Fruit fly (Drosophila melanogaster) whole organism, adult: ENCODE results near the gene Kmn2.

Source experiments
- CG11617 ChIP-seq: fragments of 200-800 bp; sonication (Bioruptor generic); optimal IDR thresholded peaks from 2 replicates; lab custom pipeline; 2017; ENCODE audit warnings: mild to moderate bottlenecking, missing biosample characterization, missing genetic modification reagents, missing genetic modification characterization
- CG12768 ChIP-seq: fragments of 200-800 bp; sonication (Bioruptor generic); optimal IDR thresholded peaks from 2 replicates; lab custom pipeline; 2017; ENCODE audit warnings: missing biosample characterization, missing genetic modification characterization, mild to moderate bottlenecking, moderate library complexity, missing genetic modification reagents
- CG14711 ChIP-seq: fragments of 200-800 bp; sonication (Bioruptor generic); optimal IDR thresholded peaks from 2 replicates; lab custom pipeline; 2018; ENCODE audit warnings: missing biosample characterization, mild to moderate bottlenecking, missing genetic modification characterization, moderate library complexity
- CG1620 ChIP-seq: fragments of 200-800 bp; sonication (Bioruptor generic); optimal IDR thresholded peaks from 2 replicates; lab custom pipeline; 2016; ENCODE audit warnings: missing biosample characterization, missing genetic modification characterization
- CG33017 ChIP-seq: fragments of 200-800 bp; sonication (Bioruptor generic); optimal IDR thresholded peaks from 2 replicates; lab custom pipeline; 2018; ENCODE audit warnings: missing biosample characterization, mild to moderate bottlenecking, missing genetic modification characterization, moderate library complexity
- CG5204 ChIP-seq: fragments of 200-800 bp; sonication (Bioruptor generic); optimal IDR thresholded peaks from 2 replicates; lab custom pipeline; 2016; ENCODE audit warnings: missing biosample characterization, missing genetic modification characterization
- CG7045 ChIP-seq: fragments of 200-800 bp; sonication (Bioruptor generic); optimal IDR thresholded peaks from 2 replicates; lab custom pipeline; 2017; ENCODE audit warnings: missing biosample characterization, mild to moderate bottlenecking, missing genetic modification characterization
- CG7101 ChIP-seq: fragments of 200-800 bp; sonication (Bioruptor generic); optimal IDR thresholded peaks from 2 replicates; lab custom pipeline; 2018; ENCODE audit warnings: missing biosample characterization, mild to moderate bottlenecking, missing genetic modification characterization, moderate library complexity
- Clk ChIP-seq: fragments of 200-800 bp; sonication (Bioruptor generic); optimal IDR thresholded peaks from 2 replicates; lab custom pipeline; 2017; ENCODE audit warnings: missing biosample characterization, missing genetic modification characterization
- Crg-1 ChIP-seq: fragments of 200-800 bp; sonication (Bioruptor generic); optimal IDR thresholded peaks from 2 replicates; lab custom pipeline; 2016; ENCODE audit warnings: missing biosample characterization, missing genetic modification characterization
- Hr96 ChIP-seq: fragments of 200-800 bp; sonication (Bioruptor generic); optimal IDR thresholded peaks from 2 replicates; lab custom pipeline; 2016; ENCODE audit warnings: missing biosample characterization, missing genetic modification characterization
- Mnt ChIP-seq: fragments of 200-800 bp; sonication (Bioruptor generic); optimal IDR thresholded peaks from 2 replicates; lab custom pipeline; 2016; ENCODE audit warnings: missing biosample characterization, mild to moderate bottlenecking, missing genetic modification characterization
- bab1 ChIP-seq: fragments of 200-800 bp; sonication (Bioruptor generic); optimal IDR thresholded peaks from 3 replicates; lab custom pipeline; 2019; ENCODE audit warnings: missing biosample characterization, mild to moderate bottlenecking, missing genetic modification characterization, moderate library complexity
- cic ChIP-seq: fragments of 200-800 bp; sonication (Bioruptor generic); optimal IDR thresholded peaks from 2 replicates; lab custom pipeline; 2017; ENCODE audit warnings: missing biosample characterization, mild to moderate bottlenecking, missing genetic modification characterization, moderate library complexity
- cnc ChIP-seq, 2 experiments: fragments of >200 bp; optimal IDR thresholded peaks; 2 replicates each; lab custom pipeline; 2017
- kay ChIP-seq: fragments of 200-800 bp; sonication (Bioruptor generic); peaks from one replicate; lab custom pipeline; 2016; ENCODE audit warnings: missing biosample characterization, missing genetic modification characterization, borderline replicate concordance
- ovo ChIP-seq: fragments of 200-800 bp; sonication (Bioruptor generic); optimal IDR thresholded peaks from 2 replicates; lab custom pipeline; 2016; ENCODE audit warnings: missing biosample characterization, missing genetic modification characterization
- pad ChIP-seq: fragments of 200-800 bp; sonication (Bioruptor generic); optimal IDR thresholded peaks from 3 replicates; lab custom pipeline; 2017; ENCODE audit warnings: missing biosample characterization, missing genetic modification characterization, mild to moderate bottlenecking, moderate library complexity, missing genetic modification reagents
- tj ChIP-seq: fragments of 200-800 bp; sonication (Bioruptor generic); optimal IDR thresholded peaks from 3 replicates; lab custom pipeline; 2017; ENCODE audit warnings: missing biosample characterization, mild to moderate bottlenecking, missing genetic modification characterization, moderate library complexity
- toe ChIP-seq: fragments of 200-800 bp; sonication (Bioruptor generic); optimal IDR thresholded peaks from 2 replicates; lab custom pipeline; 2016; ENCODE audit warnings: missing biosample characterization, missing genetic modification characterization

Kmn2 gene

dm6 chr3R:7981396-7981795 lies 19.7 kb downstream of the Kmn2 start:
- TF ChIP-seq bab1 (GFP tag; lab: Kevin White, UChicago) (peak; percentile 52), Clk (GFP tag; lab: Kevin White, UChicago) (no peak)

- no peak for TF ChIP-seq pad
- no peak for TF ChIP-seq bab1 (GFP tag; lab: Kevin White, UChicago)
- TF ChIP-seq ovo = no peak
- no peak for TF ChIP-seq CG7101 (tag; lab: Kevin White, UChicago)
- no peak for TF ChIP-seq Clk (GFP tag; lab: Kevin White, UChicago)
Observed at dm6 chr3R:7980222-7980621, 20.9 kb downstream of the Kmn2 start, which contains the start of gene Sfp84E. Gene Sfp84E (minus strand): TSS chr3R:7980322.

dm6 chr3R:7978379-7979009 lies 22.6 kb downstream of the Kmn2 start, which contains the start of the genes CD98hc and Os-C:
Gene CD98hc (minus strand): TSS chr3R:7978428.
Gene Os-C (plus strand): TSS chr3R:7978959.
- TF ChIP-seq tj (peak; percentile 95), pad (no peak), bab1 (GFP tag; lab: Kevin White, UChicago) (no peak), CG7101 (tag; lab: Kevin White, UChicago) (no peak), CG33017 (tag; lab: Kevin White, UChicago) (no peak), toe (GFP tag; lab: Kevin White, UChicago) (no peak)

- peak; percentile 55 for TF ChIP-seq CG33017 (tag; lab: Kevin White, UChicago)
- TF ChIP-seq bab1 (GFP tag; lab: Kevin White, UChicago) = peak; percentile 48
- TF ChIP-seq ovo = no peak
- peak; percentile 21 for TF ChIP-seq CG11617
- TF ChIP-seq CG12768 (GFP tag; lab: Kevin White, UChicago) = no peak
- TF ChIP-seq cnc (optimal IDR thresholded peaks at IDR 0.05; lab: Kevin White, UChicago) = no peak
- TF ChIP-seq CG14711 (tag; lab: Kevin White, UChicago) = no peak
- no peak for TF ChIP-seq CG5204
- TF ChIP-seq toe (GFP tag; lab: Kevin White, UChicago) = no peak
- TF ChIP-seq CG7045 (GFP tag; lab: Kevin White, UChicago) = peak; percentile 2
- peak; percentile 68 for TF ChIP-seq cic (GFP tag; lab: Kevin White, UChicago)
- peak; percentile 35 for TF ChIP-seq CG7101 (tag; lab: Kevin White, UChicago)
- peak; percentile 62 for TF ChIP-seq Mnt (GFP tag; lab: Kevin White, UChicago)
- TF ChIP-seq Hr96 (GFP tag; lab: Kevin White, UChicago) = no peak
- TF ChIP-seq pad = peak; percentile 6
- peak; percentile 1 for TF ChIP-seq Crg-1 (GFP tag; lab: Kevin White, UChicago)
- TF ChIP-seq tj = no peak
- no peak for TF ChIP-seq Clk (GFP tag; lab: Kevin White, UChicago)
- TF ChIP-seq CG1620 (GFP tag; lab: Kevin White, UChicago) = peak; percentile 52
- peak; percentile 84 for TF ChIP-seq kay (GFP tag; lab: Kevin White, UChicago)
Observed at dm6 chr3R:7977011-7977925, 23.8 kb downstream of the Kmn2 start.

dm6 chr3R:7973049-7973448 lies 28.1 kb downstream of the Kmn2 start:
- TF ChIP-seq CG5204 = no peak

dm6 chr3R:7972179-7972578 lies 28.9 kb downstream of the Kmn2 start:
- TF ChIP-seq kay (GFP tag; lab: Kevin White, UChicago) = no peak
- no peak for TF ChIP-seq CG14711 (tag; lab: Kevin White, UChicago)
- TF ChIP-seq Crg-1 (GFP tag; lab: Kevin White, UChicago) = no peak
- TF ChIP-seq bab1 (GFP tag; lab: Kevin White, UChicago) = no peak
- no peak for TF ChIP-seq CG7045 (GFP tag; lab: Kevin White, UChicago)
- no peak for TF ChIP-seq CG33017 (tag; lab: Kevin White, UChicago)
- no peak for TF ChIP-seq CG7101 (tag; lab: Kevin White, UChicago)
- no peak for TF ChIP-seq CG12768 (GFP tag; lab: Kevin White, UChicago)
- no peak for TF ChIP-seq ovo
- no peak for TF ChIP-seq CG11617
- no peak for TF ChIP-seq Hr96 (GFP tag; lab: Kevin White, UChicago)
- no peak for TF ChIP-seq cnc (optimal IDR thresholded peaks at IDR 0.05; lab: Kevin White, UChicago)
- no peak for TF ChIP-seq tj

- TF ChIP-seq CG1620 (GFP tag; lab: Kevin White, UChicago) = no peak
- no peak for TF ChIP-seq kay (GFP tag; lab: Kevin White, UChicago)
- TF ChIP-seq CG5204 = no peak
- TF ChIP-seq CG33017 (tag; lab: Kevin White, UChicago) = no peak
- no peak for TF ChIP-seq toe (GFP tag; lab: Kevin White, UChicago)
- TF ChIP-seq ovo = no peak
Observed at dm6 chr3R:7970640-7971039, 30.5 kb downstream of the Kmn2 start.
